Worm (Caenorhabditis elegans): ENCODE measurements around the gene plx-2.
A peak's percentile ranks its signal among the peaks of the same experiment; 100 is the strongest.

plx-2 gene

DNA sequence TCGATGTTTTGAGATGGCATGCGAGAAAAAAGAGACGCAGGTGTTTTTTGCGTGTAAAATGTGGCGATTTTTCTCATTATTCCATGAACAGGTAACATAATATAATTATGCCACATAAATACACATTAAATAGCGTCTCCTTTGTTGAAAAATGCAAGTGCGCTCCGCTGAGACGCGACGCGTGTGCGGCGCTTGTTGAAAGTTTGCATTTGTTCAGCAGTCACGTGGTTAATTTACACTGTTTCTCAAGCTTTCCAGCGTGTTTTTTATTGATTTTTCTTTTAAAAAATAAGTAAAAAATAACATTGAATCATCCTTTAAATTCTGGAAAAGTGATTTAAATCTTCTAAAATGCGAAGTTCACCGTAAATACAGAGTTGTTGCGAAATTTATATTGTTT, 25.1 kb downstream of the plx-2 start (continued):
- TF ChIP-seq fos-1 (tag; optimal IDR thresholded peaks at IDR 0.05) (no peak), lin-15B (tag; optimal IDR thresholded peaks at IDR 0.05) (peak; percentile 93), nfya-1 (tag; optimal IDR thresholded peaks at IDR 0.05; ENCODE audit: insufficient read depth) (peak; percentile 91), ceh-28 (tag; optimal IDR thresholded peaks at IDR 0.05) (peak; percentile 77), ZK546.5 (tag; optimal IDR thresholded peaks at IDR 0.05) (no peak), hmg-11 (tag; optimal IDR thresholded peaks at IDR 0.05) (peak; percentile 86), nhr-12 (tag; optimal IDR thresholded peaks at IDR 0.05) (no peak), snpc-4 (tag; optimal IDR thresholded peaks at IDR 0.05) (peak; percentile 89)

DNA sequence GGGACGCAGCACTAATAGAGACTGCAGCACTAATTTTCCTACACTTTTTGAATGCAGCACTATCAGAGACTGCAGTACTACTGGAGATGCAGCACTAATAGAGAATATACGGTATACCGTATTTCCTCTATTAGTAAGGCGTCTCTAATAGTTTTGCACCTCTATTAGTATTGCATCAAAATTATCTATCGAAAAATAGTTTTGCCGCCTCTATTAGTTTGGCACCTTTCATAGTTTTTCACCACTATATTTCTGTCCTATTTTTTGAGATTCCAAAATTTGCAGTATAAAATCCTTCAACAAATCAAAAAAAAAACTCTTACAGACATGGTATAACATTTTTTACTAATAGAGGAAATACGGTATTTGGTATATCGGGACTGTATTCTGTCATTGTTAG, 30.9 kb downstream of the plx-2 start:
- no peak for TF ChIP-seq mml-1 (tag; optimal IDR thresholded peaks at IDR 0.05)
- no peak for TF ChIP-seq R02D3.7 (tag; optimal IDR thresholded peaks at IDR 0.05)
- TF ChIP-seq lin-39 (tag; optimal IDR thresholded peaks at IDR 0.05): no peak

DNA sequence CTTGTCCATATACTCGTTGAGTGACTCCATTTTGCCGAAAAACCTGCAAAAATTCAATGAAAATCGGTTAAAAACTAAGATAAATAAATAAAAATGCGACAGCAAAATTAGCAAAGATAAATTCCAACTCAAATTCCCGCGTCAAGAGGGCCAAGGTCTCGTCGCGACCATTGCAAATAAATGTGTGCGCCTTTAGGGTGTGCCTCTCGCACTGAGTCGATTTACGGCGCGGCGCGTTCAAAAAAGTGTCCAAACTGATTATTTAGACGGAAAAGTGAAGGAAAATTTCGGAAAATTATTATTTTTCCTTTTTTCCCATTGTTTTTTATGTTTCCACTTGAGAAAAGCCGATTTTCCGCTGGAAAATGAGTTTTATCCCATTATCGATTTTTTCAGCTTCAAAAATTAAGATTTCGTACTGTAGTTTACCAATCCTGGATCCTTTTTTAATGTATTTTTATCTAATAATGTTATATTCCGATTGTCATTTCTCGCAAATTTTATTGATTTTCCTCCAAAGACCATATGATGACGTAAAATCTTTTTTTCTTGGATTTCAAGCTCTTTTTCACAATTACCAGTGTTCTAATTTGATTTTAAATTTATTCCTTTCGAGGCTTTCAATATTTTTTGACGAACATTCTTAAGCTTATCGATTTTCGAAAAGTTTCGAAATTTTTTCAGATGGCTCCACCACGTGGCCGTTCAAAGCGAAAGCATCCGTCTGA, 34.5 kb downstream of the plx-2 start, which contains the start of the genes kbp-3 and nurf-1:
Gene kbp-3 (minus strand): TSS at position 43 of the 728 bp plus-strand sequence.
Gene nurf-1 (plus strand): TSS at position 678 of the 728 bp plus-strand sequence.
- TF ChIP-seq zag-1 (tag; optimal IDR thresholded peaks at IDR 0.05): no peak
- peak; percentile 55 for TF ChIP-seq pha-4 (tag; optimal IDR thresholded peaks at IDR 0.05)
- no peak for TF ChIP-seq unc-62 (GFP tag; optimal IDR thresholded peaks at IDR 0.05)
- TF ChIP-seq unc-39 (tag; optimal IDR thresholded peaks at IDR 0.05): no peak
- TF ChIP-seq fkh-2 (tag; optimal IDR thresholded peaks at IDR 0.05): no peak
- no peak for TF ChIP-seq lsy-12 (tag; optimal IDR thresholded peaks at IDR 0.05)
- TF ChIP-seq ztf-4 (tag; optimal IDR thresholded peaks at IDR 0.05): no peak
- TF ChIP-seq nhr-25 (tag; optimal IDR thresholded peaks at IDR 0.05): peak; percentile 50
- no peak for TF ChIP-seq ztf-11 (tag; optimal IDR thresholded peaks at IDR 0.05)
- TF ChIP-seq egl-5 (tag; optimal IDR thresholded peaks at IDR 0.05): peak; percentile 87
- TF ChIP-seq egl-27 (tag; optimal IDR thresholded peaks at IDR 0.05): no peak
- no peak for TF ChIP-seq pqm-1 (tag; optimal IDR thresholded peaks at IDR 0.05)
- no peak for TF ChIP-seq nhr-28 (tag; optimal IDR thresholded peaks at IDR 0.05)
- no peak for TF ChIP-seq jun-1 (tag; optimal IDR thresholded peaks at IDR 0.05)
- no peak for TF ChIP-seq nhr-12 (tag; optimal IDR thresholded peaks at IDR 0.05)
- no peak for TF ChIP-seq eor-1 (tag; optimal IDR thresholded peaks at IDR 0.05)
- no peak for TF ChIP-seq elt-3 (tag; optimal IDR thresholded peaks at IDR 0.05)
- TF ChIP-seq nfya-1 (tag; optimal IDR thresholded peaks at IDR 0.05; ENCODE audit: insufficient read depth): peak; percentile 82
- no peak for TF ChIP-seq elt-1 (tag; optimal IDR thresholded peaks at IDR 0.05)
- no peak for TF ChIP-seq ceh-82 (tag; optimal IDR thresholded peaks at IDR 0.05)
- TF ChIP-seq aly-2 (tag; optimal IDR thresholded peaks at IDR 0.05): no peak
- TF ChIP-seq fos-1 (tag; optimal IDR thresholded peaks at IDR 0.05): no peak
- TF ChIP-seq ceh-9 (tag; optimal IDR thresholded peaks at IDR 0.05): no peak
- peak; percentile 85 for TF ChIP-seq hmg-11 (tag; optimal IDR thresholded peaks at IDR 0.05)
- no peak for TF ChIP-seq nhr-77 (tag; optimal IDR thresholded peaks at IDR 0.05)
- TF ChIP-seq elt-2 (tag; optimal IDR thresholded peaks at IDR 0.05): peak; percentile 12
- TF ChIP-seq lin-39 (tag; optimal IDR thresholded peaks at IDR 0.05): peak; percentile 83
- TF ChIP-seq ceh-16 (tag; optimal IDR thresholded peaks at IDR 0.05): no peak
- no peak for TF ChIP-seq tbx-2 (tag; optimal IDR thresholded peaks at IDR 0.05)
- TF ChIP-seq sea-2 (GFP tag; optimal IDR thresholded peaks at IDR 0.05): no peak
- no peak for TF ChIP-seq nhr-76 (tag; optimal IDR thresholded peaks at IDR 0.05)
- TF ChIP-seq fkh-10 (GFP tag; optimal IDR thresholded peaks at IDR 0.05): no peak
- TF ChIP-seq mml-1 (tag; optimal IDR thresholded peaks at IDR 0.05): no peak
- peak; percentile 63 for TF ChIP-seq R02D3.7 (tag; optimal IDR thresholded peaks at IDR 0.05)
- peak; percentile 46 for TF ChIP-seq ceh-28 (tag; optimal IDR thresholded peaks at IDR 0.05)
- TF ChIP-seq snpc-4 (tag; optimal IDR thresholded peaks at IDR 0.05): peak; percentile 37
- no peak for TF ChIP-seq nhr-67 (tag; optimal IDR thresholded peaks at IDR 0.05)
- TF ChIP-seq mdl-1 (tag; optimal IDR thresholded peaks at IDR 0.05): no peak
- TF ChIP-seq nhr-11 (tag; optimal IDR thresholded peaks at IDR 0.05): no peak
- TF ChIP-seq skn-1 (tag; optimal IDR thresholded peaks at IDR 0.05): no peak
- TF ChIP-seq nhr-237 (tag; optimal IDR thresholded peaks at IDR 0.05): no peak
- peak; percentile 90 for TF ChIP-seq lin-15B (tag; optimal IDR thresholded peaks at IDR 0.05)
- no peak for TF ChIP-seq ama-1 (optimal IDR thresholded peaks at IDR 0.05)
- TF ChIP-seq nhr-43 (tag; optimal IDR thresholded peaks at IDR 0.05; ENCODE audit: poor library complexity, severe bottlenecking): no peak
- TF ChIP-seq nhr-23 (tag; optimal IDR thresholded peaks at IDR 0.05): peak; percentile 46
- no peak for TF ChIP-seq daf-12 (tag; optimal IDR thresholded peaks at IDR 0.05)
- TF ChIP-seq ZK546.5 (tag; optimal IDR thresholded peaks at IDR 0.05): no peak

Measured in whole organism, L3 larva.